Fruit fly (Drosophila melanogaster): ENCODE measurements around the gene LManV.

DNA sequence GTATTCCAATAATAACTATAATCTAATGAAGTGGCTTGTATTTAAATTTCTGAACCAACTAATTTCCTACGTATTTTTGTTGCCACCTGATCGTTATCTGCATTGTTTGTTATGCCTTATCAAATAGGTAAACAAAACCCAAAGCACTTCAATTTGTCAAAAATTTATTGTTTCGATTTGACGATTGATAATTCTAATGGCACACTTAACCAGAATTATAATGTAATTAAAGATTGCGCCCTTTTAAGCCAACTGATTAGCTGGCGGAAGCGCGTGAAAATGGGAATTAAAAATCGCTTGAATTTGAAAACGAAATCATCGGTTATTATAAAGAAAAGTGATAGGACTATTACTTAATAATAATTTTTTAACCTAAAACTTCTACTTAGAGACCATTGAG is 8.7 kb upstream of the LManV start:
- TF ChIP-seq ttk (optimal IDR thresholded peaks at IDR 0.05) (no peak), h (optimal IDR thresholded peaks at IDR 0.05) (no peak), Myc (optimal IDR thresholded peaks at IDR 0.05) (no peak), Sin3A (optimal IDR thresholded peaks at IDR 0.05) (no peak), psq (optimal IDR thresholded peaks at IDR 0.05) (no peak), insv (optimal IDR thresholded peaks at IDR 0.05) (no peak)
